In genomic region chrIII:4505726-4506125, ce11 we compare ENCODE assay signal across 3 worm cellular contexts.
TF ChIP-seq lines count a peak whose summit lies in the region.

No protein-coding gene starts in this region.

TF ChIP-seq in whole organism, L1 larva, 84 proteins besides CTCF, POLR2A, EP300 and RAD21 (continued from another document):
- no peak for TF ChIP-seq hlh-4 (tag; optimal IDR thresholded peaks at IDR 0.05; lab: Kevin White, UChicago)
- peak in 1 of 2 experiments; percentile 58 for TF ChIP-seq lsy-2 (tag; optimal IDR thresholded peaks at IDR 0.05; lab: Kevin White, UChicago)
- TF ChIP-seq snu-23 (GFP tag; optimal IDR thresholded peaks at IDR 0.05; lab: Kevin White, UChicago) = peak; percentile 32
- peak in 1 of 2 experiments; percentile 34 for TF ChIP-seq lin-35 (GFP tag; optimal IDR thresholded peaks at IDR 0.05; lab: Kevin White, UChicago)
- TF ChIP-seq Y116A8C.19 (tag; optimal IDR thresholded peaks at IDR 0.05; lab: Kevin White, UChicago; ENCODE audit: borderline replicate concordance) = no peak
- peak; percentile 58 for TF ChIP-seq nhr-47 (tag; optimal IDR thresholded peaks at IDR 0.05; lab: Kevin White, UChicago)
- TF ChIP-seq efl-1 (optimal IDR thresholded peaks at IDR 0.05; lab: Kevin White, UChicago) = peak in 1 of 2 experiments; percentile 4
- no peak for TF ChIP-seq efl-1 (GFP tag; optimal IDR thresholded peaks at IDR 0.05 in 1 of 2; lab: Kevin White, UChicago)
- TF ChIP-seq blmp-1 (tag; optimal IDR thresholded peaks at IDR 0.05; lab: Kevin White, UChicago) = peak; percentile 20
- TF ChIP-seq xbp-1 (tag; optimal IDR thresholded peaks at IDR 0.05; lab: Kevin White, UChicago) = peak; percentile 37
- no peak for TF ChIP-seq vab-15 (tag; optimal IDR thresholded peaks at IDR 0.05; lab: Kevin White, UChicago)
- TF ChIP-seq tbx-2 (tag; optimal IDR thresholded peaks at IDR 0.05; lab: Kevin White, UChicago) = peak; percentile 68
- TF ChIP-seq egl-13 (tag; optimal IDR thresholded peaks at IDR 0.05; lab: Kevin White, UChicago) = peak; percentile 64
- TF ChIP-seq C16A3.4 (tag; optimal IDR thresholded peaks at IDR 0.05; lab: Kevin White, UChicago) = no peak
- no peak for TF ChIP-seq nhr-12 (tag; optimal IDR thresholded peaks at IDR 0.05; lab: Kevin White, UChicago)
- TF ChIP-seq nhr-19 (GFP tag; conservative IDR thresholded peaks at IDR 0.05; lab: Robert Waterston, UW) = no peak
- TF ChIP-seq unc-30 (tag; optimal IDR thresholded peaks at IDR 0.05; lab: Kevin White, UChicago) = no peak
- peak in 1 of 2 experiments; percentile 49 for TF ChIP-seq mdl-1 (tag; optimal IDR thresholded peaks at IDR 0.05; lab: Kevin White, UChicago)
- TF ChIP-seq ztf-4 (tag; optimal IDR thresholded peaks at IDR 0.05; lab: Kevin White, UChicago) = no peak
- peak; percentile 7 for TF ChIP-seq ceh-8 (GFP tag; optimal IDR thresholded peaks at IDR 0.05; lab: Kevin White, UChicago)
- peak; percentile 36 for TF ChIP-seq swsn-7 (tag; optimal IDR thresholded peaks at IDR 0.05; lab: Kevin White, UChicago)
- no peak for TF ChIP-seq elt-3 (tag; optimal IDR thresholded peaks at IDR 0.05; lab: Kevin White, UChicago)
- TF ChIP-seq fkh-10 (GFP tag; optimal IDR thresholded peaks at IDR 0.05; lab: Kevin White, UChicago) = peak; percentile 60
- peak; percentile 81 for TF ChIP-seq dsc-1 (tag; optimal IDR thresholded peaks at IDR 0.05; lab: Kevin White, UChicago)
- peak; percentile 91 for TF ChIP-seq lin-14 (GFP tag; optimal IDR thresholded peaks at IDR 0.05; lab: Kevin White, UChicago)
- peak; percentile 62 for TF ChIP-seq unc-86 (tag; optimal IDR thresholded peaks at IDR 0.05; lab: Kevin White, UChicago)
- peak in 1 of 3 experiments; percentile 39 for TF ChIP-seq ceh-82 (tag; optimal IDR thresholded peaks at IDR 0.05; lab: Kevin White, UChicago)

TF ChIP-seq in whole organism, L2 larva, 48 proteins besides CTCF, POLR2A, EP300 and RAD21 (continued from another document):
- TF ChIP-seq peb-1 (tag; optimal IDR thresholded peaks at IDR 0.05; lab: Kevin White, UChicago) = no peak
- TF ChIP-seq snpc-4 (tag; optimal IDR thresholded peaks at IDR 0.05; lab: Kevin White, UChicago) = no peak
- TF ChIP-seq unc-55 (GFP tag; optimal IDR thresholded peaks at IDR 0.05; lab: Kevin White, UChicago) = peak; percentile 32
- TF ChIP-seq F13H6.1 (tag; optimal IDR thresholded peaks at IDR 0.05; lab: Kevin White, UChicago) = peak; percentile 57
- peak; percentile 20 for TF ChIP-seq lin-11 (tag; optimal IDR thresholded peaks at IDR 0.05; lab: Kevin White, UChicago)

TF ChIP-seq in whole organism, L4 larva, 104 proteins besides CTCF, POLR2A, EP300 and RAD21 (continued from another document):
- TF ChIP-seq nhr-102 (tag; optimal IDR thresholded peaks at IDR 0.05; lab: Kevin White, UChicago) (no peak), unc-130 (GFP tag; optimal IDR thresholded peaks at IDR 0.05; lab: Kevin White, UChicago) (no peak), ZK337.2 (GFP tag; IDR thresholded peaks at IDR 0.05; lab: Robert Waterston, UW) (no peak), ceh-62 (tag; optimal IDR thresholded peaks at IDR 0.05; lab: Kevin White, UChicago) (no peak), daf-19 (GFP tag; conservative IDR thresholded peaks at IDR 0.05; lab: Robert Waterston, UW) (no peak), cey-2 (tag; optimal IDR thresholded peaks at IDR 0.05; lab: Kevin White, UChicago; ENCODE audit: borderline replicate concordance, insufficient read depth) (no peak), hif-1 (tag; optimal IDR thresholded peaks at IDR 0.05; lab: Kevin White, UChicago) (peak in 1 of 2 experiments; percentile 3), D1046.2 (GFP tag; IDR thresholded peaks at IDR 0.05; lab: Robert Waterston, UW) (no peak), nhr-42 (GFP tag; IDR thresholded peaks at IDR 0.05; lab: Robert Waterston, UW) (no peak), mdl-1 (tag; optimal IDR thresholded peaks at IDR 0.05; lab: Kevin White, UChicago) (peak in 1 of 2 experiments; percentile 1), dmd-6 (GFP tag; IDR thresholded peaks at IDR 0.05; lab: Robert Waterston, UW) (no peak), ZK546.5 (tag; optimal IDR thresholded peaks at IDR 0.05; lab: Kevin White, UChicago) (no peak), vab-7 (GFP tag; IDR thresholded peaks at IDR 0.05; lab: Robert Waterston, UW) (peak; percentile 39; the same call in 1 of the 2 replicates), dpl-1 (GFP tag; optimal IDR thresholded peaks at IDR 0.05; lab: Kevin White, UChicago) (no peak), aha-1 (tag; lab: Kevin White, UChicago) (no peak), F44E2.7 (GFP tag; IDR thresholded peaks at IDR 0.05; lab: Robert Waterston, UW) (no peak), ceh-44 (GFP tag; IDR thresholded peaks at IDR 0.05; lab: Robert Waterston, UW) (no peak), Y105C5A.15 (GFP tag; IDR thresholded peaks at IDR 0.05; lab: Robert Waterston, UW) (no peak), nhr-237 (tag; optimal IDR thresholded peaks at IDR 0.05; lab: Kevin White, UChicago) (no peak), Y5F2A.4 (GFP tag; optimal IDR thresholded peaks at IDR 0.05; lab: Kevin White, UChicago) (no peak), pha-4 (GFP tag; IDR thresholded peaks at IDR 0.05; lab: Robert Waterston, UW) (no peak), pha-4 (tag; optimal IDR thresholded peaks at IDR 0.05; lab: Kevin White, UChicago) (no peak), T20F7.1 (GFP tag; optimal IDR thresholded peaks at IDR 0.05; lab: Kevin White, UChicago) (no peak), attf-4 (tag; optimal IDR thresholded peaks at IDR 0.05; lab: Kevin White, UChicago) (no peak), tag-97 (GFP tag; IDR thresholded peaks at IDR 0.05; lab: Robert Waterston, UW) (no peak), nhr-11 (tag; optimal IDR thresholded peaks at IDR 0.05; lab: Kevin White, UChicago) (no peak), ctbp-1 (GFP tag; IDR thresholded peaks at IDR 0.05; lab: Robert Waterston, UW) (peak; percentile 48), T26A8.4 (GFP tag; IDR thresholded peaks at IDR 0.05; lab: Robert Waterston, UW) (0 out of 2 replicates have a peak, but pooled peaks have one; percentile 31), fkh-10 (GFP tag; optimal IDR thresholded peaks at IDR 0.05; lab: Kevin White, UChicago) (peak; percentile 66), nhr-48 (tag; optimal IDR thresholded peaks at IDR 0.05; lab: Kevin White, UChicago) (no peak), tra-1 (GFP tag; IDR thresholded peaks at IDR 0.05; lab: Robert Waterston, UW) (no peak), daf-8 (GFP tag; IDR thresholded peaks at IDR 0.05; lab: Robert Waterston, UW) (no peak), aly-2 (tag; optimal IDR thresholded peaks at IDR 0.05; lab: Kevin White, UChicago) (no peak), arid-1 (GFP tag; conservative IDR thresholded peaks at IDR 0.05; lab: Robert Waterston, UW) (no peak), jun-1 (tag; optimal IDR thresholded peaks at IDR 0.05; lab: Kevin White, UChicago) (no peak), dmd-9 (GFP tag; IDR thresholded peaks at IDR 0.05; lab: Robert Waterston, UW) (no peak), hlh-11 (tag; optimal IDR thresholded peaks at IDR 0.05; lab: Kevin White, UChicago) (no peak), unc-39 (tag; optimal IDR thresholded peaks at IDR 0.05; lab: Kevin White, UChicago) (no peak), F10B5.3 (tag; optimal IDR thresholded peaks at IDR 0.05; lab: Kevin White, UChicago) (no peak), egl-27 (tag; optimal IDR thresholded peaks at IDR 0.05; lab: Kevin White, UChicago) (no peak), Y48G9A.11 (GFP tag; IDR thresholded peaks at IDR 0.05; lab: Robert Waterston, UW) (no peak), spr-1 (tag; optimal IDR thresholded peaks at IDR 0.05; lab: Kevin White, UChicago) (no peak), rbr-2 (tag; optimal IDR thresholded peaks at IDR 0.05; lab: Kevin White, UChicago) (no peak), zip-2 (tag; optimal IDR thresholded peaks at IDR 0.05; lab: Kevin White, UChicago) (no peak), php-3 (GFP tag; IDR thresholded peaks at IDR 0.05; lab: Robert Waterston, UW) (no peak), ceh-20 (GFP tag; IDR thresholded peaks at IDR 0.05; lab: Robert Waterston, UW) (no peak), fos-1 (tag; optimal IDR thresholded peaks at IDR 0.05; lab: Kevin White, UChicago) (no peak), F26F4.8 (GFP tag; conservative IDR thresholded peaks at IDR 0.05; lab: Robert Waterston, UW) (no peak), ces-1 (GFP tag; optimal IDR thresholded peaks at IDR 0.05; lab: Kevin White, UChicago) (no peak), lin-38 (GFP tag; IDR thresholded peaks at IDR 0.05; lab: Robert Waterston, UW) (no peak), skn-1 (tag; optimal IDR thresholded peaks at IDR 0.05; lab: Kevin White, UChicago) (no peak), saeg-2 (GFP tag; IDR thresholded peaks at IDR 0.05; lab: Robert Waterston, UW) (no peak), zfp-2 (tag; optimal IDR thresholded peaks at IDR 0.05; lab: Kevin White, UChicago) (no peak), lin-15B (tag; optimal IDR thresholded peaks at IDR 0.05; lab: Kevin White, UChicago) (no peak), daf-16 (GFP tag; optimal IDR thresholded peaks at IDR 0.05; lab: Kevin White, UChicago) (no peak), daf-16 (tag; optimal IDR thresholded peaks at IDR 0.05; lab: Kevin White, UChicago) (no peak), dmd-8 (GFP tag; IDR thresholded peaks at IDR 0.05; lab: Robert Waterston, UW) (no peak), lin-39 (tag; optimal IDR thresholded peaks at IDR 0.05; lab: Kevin White, UChicago) (no peak), zip-11 (GFP tag; IDR thresholded peaks at IDR 0.05; lab: Robert Waterston, UW) (no peak), lin-29 (GFP tag; IDR thresholded peaks at IDR 0.05; lab: Robert Waterston, UW) (no peak), nhr-28 (tag; optimal IDR thresholded peaks at IDR 0.05; lab: Kevin White, UChicago) (no peak), nhr-25 (tag; optimal IDR thresholded peaks at IDR 0.05; lab: Kevin White, UChicago; ENCODE audit: borderline replicate concordance, insufficient read depth) (no peak), hmg-1.1 (GFP tag; IDR thresholded peaks at IDR 0.05; lab: Robert Waterston, UW) (peak; percentile 39; the same call in 1 of the 2 replicates), spr-3 (GFP tag; optimal IDR thresholded peaks at IDR 0.05; lab: Kevin White, UChicago) (no peak), lin-13 (GFP tag; optimal IDR thresholded peaks at IDR 0.05; lab: Kevin White, UChicago) (no peak), duxl-1 (tag; optimal IDR thresholded peaks at IDR 0.05; lab: Kevin White, UChicago; ENCODE audit: poor library complexity) (no peak), mdt-29 (GFP tag; IDR thresholded peaks at IDR 0.05; lab: Robert Waterston, UW) (no peak), R02D3.7 (tag; optimal IDR thresholded peaks at IDR 0.05; lab: Kevin White, UChicago) (no peak), ceh-82 (tag; optimal IDR thresholded peaks at IDR 0.05; lab: Kevin White, UChicago) (no peak), snpc-1.2 (GFP tag; IDR thresholded peaks at IDR 0.05; lab: Robert Waterston, UW) (no peak), madf-5 (GFP tag; IDR thresholded peaks at IDR 0.05; lab: Robert Waterston, UW) (no peak), hlh-30 (tag; optimal IDR thresholded peaks at IDR 0.05; lab: Kevin White, UChicago; ENCODE audit: insufficient read depth) (peak; percentile 53), ceh-32 (tag; optimal IDR thresholded peaks at IDR 0.05; lab: Kevin White, UChicago; ENCODE audit: poor library complexity) (no peak), mep-1 (tag; optimal IDR thresholded peaks at IDR 0.05; lab: Kevin White, UChicago) (peak; percentile 33)
TF ChIP-seq in whole organism, L4 larva: peak in this region for 12.
